Worm (Caenorhabditis elegans) whole organism, late embryonic: ENCODE results near the gene C27C12.4.
A peak's percentile ranks its signal among the peaks of the same experiment; 100 is the strongest.

Experiments used
- C08G9.2 ChIP-seq: sonication (generic microtip); optimal IDR thresholded peaks from 2 replicates; lab custom pipeline; 2016; ENCODE audit warnings: mild to moderate bottlenecking, missing genetic modification characterization, moderate library complexity, missing compliant biosample characterization
- F13H6.1 ChIP-seq: sonication (generic microtip); optimal IDR thresholded peaks from 2 replicates; lab custom pipeline; 2016; ENCODE audit warnings: missing genetic modification characterization, missing compliant biosample characterization
- K09A11.1 ChIP-seq: sonication (generic microtip); optimal IDR thresholded peaks from 2 replicates; lab custom pipeline; 2017; ENCODE audit warnings: antibody characterized with exemption, mild to moderate bottlenecking, missing genetic modification characterization, missing compliant biosample characterization; ENCODE audit not compliant: insufficient read depth
- Y22D7AL.16 ChIP-seq: sonication (generic microtip); optimal IDR thresholded peaks from 2 replicates; lab custom pipeline; 2016; ENCODE audit warnings: missing genetic modification characterization, missing compliant biosample characterization
- ahr-1 ChIP-seq: sonication (generic microtip); optimal IDR thresholded peaks from 2 replicates; lab custom pipeline; 2016; ENCODE audit warnings: missing genetic modification characterization, missing compliant biosample characterization
- ceh-14 ChIP-seq: sonication (generic microtip); optimal IDR thresholded peaks from 2 replicates; lab custom pipeline; 2016; ENCODE audit warnings: missing genotype, missing genetic modification characterization, missing compliant biosample characterization
- ceh-18 ChIP-seq: sonication (generic microtip); optimal IDR thresholded peaks from 2 replicates; lab custom pipeline; 2016; ENCODE audit warnings: missing genetic modification characterization, missing compliant biosample characterization
- ceh-19 ChIP-seq: fragments of 200-800 bp; sonication (Bioruptor generic); optimal IDR thresholded peaks from 2 replicates; lab custom pipeline; 2018; ENCODE audit warnings: mild to moderate bottlenecking, missing genetic modification characterization, missing compliant biosample characterization
- ceh-2 ChIP-seq: sonication (generic microtip); optimal IDR thresholded peaks from 2 replicates; lab custom pipeline; 2016; ENCODE audit warnings: missing genotype, missing genetic modification characterization, missing compliant biosample characterization
- ceh-24 ChIP-seq: sonication (generic microtip); optimal IDR thresholded peaks from 2 replicates; lab custom pipeline; 2016; ENCODE audit warnings: mild to moderate bottlenecking, missing genetic modification characterization, missing compliant biosample characterization
- ceh-31 ChIP-seq: sonication (generic microtip); optimal IDR thresholded peaks from 2 replicates; lab custom pipeline; 2016; ENCODE audit warnings: missing genetic modification characterization, missing compliant biosample characterization
- ceh-34 ChIP-seq: sonication (generic microtip); optimal IDR thresholded peaks from 2 replicates; lab custom pipeline; 2016; ENCODE audit warnings: mild to moderate bottlenecking, missing genetic modification characterization, missing compliant biosample characterization
- che-1 ChIP-seq: sonication (generic microtip); optimal IDR thresholded peaks from 2 replicates; lab custom pipeline; 2016; ENCODE audit warnings: mild to moderate bottlenecking, missing genetic modification characterization, missing compliant biosample characterization
- dmd-4 ChIP-seq: sonication (generic microtip); optimal IDR thresholded peaks from 2 replicates; lab custom pipeline; 2016; ENCODE audit warnings: borderline replicate concordance, missing genetic modification characterization, missing compliant biosample characterization
- dve-1 ChIP-seq: sonication (generic microtip); optimal IDR thresholded peaks from 2 replicates; lab custom pipeline; 2017; ENCODE audit warnings: antibody characterized with exemption, mild to moderate bottlenecking, missing genetic modification characterization, missing compliant biosample characterization
- elt-2 ChIP-seq: sonication (generic microtip); optimal IDR thresholded peaks from 2 replicates; lab custom pipeline; 2016; ENCODE audit warnings: missing genetic modification reagents, missing genetic modification characterization, missing compliant biosample characterization
- eyg-1 ChIP-seq: sonication (generic microtip); optimal IDR thresholded peaks from 2 replicates; lab custom pipeline; 2016; ENCODE audit warnings: missing genotype, missing genetic modification characterization, missing compliant biosample characterization
- fkh-10 ChIP-seq: fragments of 150-350 bp; optimal IDR thresholded peaks from 2 replicates; lab custom pipeline; 2014; ENCODE audit warnings: missing biosample characterization, missing genetic modification reagents, missing genetic modification characterization
- fkh-6 ChIP-seq: sonication (generic microtip); optimal IDR thresholded peaks from 2 replicates; lab custom pipeline; 2016; ENCODE audit warnings: missing genetic modification characterization, missing compliant biosample characterization
- hlh-30 ChIP-seq: sonication (generic microtip); optimal IDR thresholded peaks from 2 replicates; lab custom pipeline; 2017; ENCODE audit warnings: antibody characterized with exemption, missing genetic modification characterization, missing compliant biosample characterization; ENCODE audit not compliant: insufficient read depth
- hlh-6 ChIP-seq: sonication (generic microtip); optimal IDR thresholded peaks from 2 replicates; lab custom pipeline; 2016; ENCODE audit warnings: missing genotype, missing genetic modification characterization, missing compliant biosample characterization
- hlh-8 ChIP-seq: sonication (generic microtip); optimal IDR thresholded peaks from 2 replicates; lab custom pipeline; 2016; ENCODE audit warnings: missing genotype, missing genetic modification characterization, missing compliant biosample characterization
- lim-6 ChIP-seq: sonication (generic microtip); optimal IDR thresholded peaks from 2 replicates; lab custom pipeline; 2016; ENCODE audit warnings: missing genetic modification characterization, missing compliant biosample characterization
- nfya-1 ChIP-seq: sonication (generic microtip); optimal IDR thresholded peaks from 2 replicates; lab custom pipeline; 2017; ENCODE audit warnings: missing genetic modification characterization, mild to moderate bottlenecking, missing compliant biosample characterization, antibody characterized with exemption, moderate library complexity
- pag-3 ChIP-seq: sonication (generic microtip); optimal IDR thresholded peaks from 2 replicates; lab custom pipeline; 2016; ENCODE audit warnings: missing compliant biosample characterization, missing genetic modification characterization, borderline replicate concordance
- pha-2 ChIP-seq: sonication (generic microtip); optimal IDR thresholded peaks from 2 replicates; lab custom pipeline; 2017; ENCODE audit warnings: mild to moderate bottlenecking, missing genetic modification characterization, missing compliant biosample characterization
- pha-4 ChIP-seq: fragments of 150-350 bp; optimal IDR thresholded peaks from 2 replicates; lab custom pipeline; 2018; ENCODE audit warnings: missing biosample characterization, missing genetic modification reagents, missing genetic modification characterization
- pros-1 ChIP-seq: fragments of 150-350 bp; optimal IDR thresholded peaks from 2 replicates; lab custom pipeline; 2014; ENCODE audit warnings: missing biosample characterization, missing genetic modification reagents, missing genetic modification characterization
- ref-2 ChIP-seq: sonication (generic microtip); optimal IDR thresholded peaks from 2 replicates; lab custom pipeline; 2016; ENCODE audit warnings: missing genetic modification characterization, missing compliant biosample characterization
- rnt-1 ChIP-seq: sonication (generic microtip); optimal IDR thresholded peaks from 2 replicates; lab custom pipeline; 2016; ENCODE audit warnings: missing genetic modification characterization, missing compliant biosample characterization
- sdc-2 ChIP-seq: sonication (generic microtip); optimal IDR thresholded peaks from 2 replicates; lab custom pipeline; 2016; ENCODE audit warnings: missing genotype, missing genetic modification characterization, missing compliant biosample characterization
- sox-2 ChIP-seq: fragments of 200-800 bp; sonication (Bioruptor generic); IDR thresholded peaks from 2 replicates; pipeline ENCODE4 v1.3.6; 2022; ENCODE audit warnings: missing genetic modification reagents, missing genetic modification characterization, missing compliant biosample characterization
- syd-9 ChIP-seq: sonication (generic microtip); optimal IDR thresholded peaks from 2 replicates; lab custom pipeline; 2016; ENCODE audit warnings: mild to moderate bottlenecking, missing genetic modification characterization, moderate library complexity, missing compliant biosample characterization
- tbx-2 ChIP-seq: sonication (generic microtip); optimal IDR thresholded peaks from 2 replicates; lab custom pipeline; 2016; ENCODE audit warnings: missing genetic modification characterization, missing compliant biosample characterization
- tbx-7 ChIP-seq: sonication (generic microtip); optimal IDR thresholded peaks from 2 replicates; lab custom pipeline; 2016; ENCODE audit warnings: missing genotype, missing genetic modification characterization, missing compliant biosample characterization
- unc-3 ChIP-seq, 2 experiments: fragments of 200-800 bp in 1 of 2; sonication (Bioruptor generic) in 1 of 2; sonication (generic microtip) in 1 of 2; conservative IDR thresholded peaks in 1 of 2; optimal IDR thresholded peaks in 1 of 2; 2 replicates each; pipeline versions ENCODE4 v1.3.6 to Lab custom; 2016 to 2022; ENCODE audit warnings: missing compliant biosample characterization in 2 of 2, missing genetic modification characterization in 2 of 2, missing genetic modification reagents in 1 of 2
- unc-42 ChIP-seq: sonication (generic microtip); optimal IDR thresholded peaks from 2 replicates; lab custom pipeline; 2016; ENCODE audit warnings: missing genotype, missing genetic modification characterization, missing compliant biosample characterization
- unc-55 ChIP-seq: sonication (generic microtip); optimal IDR thresholded peaks from 2 replicates; lab custom pipeline; 2017; ENCODE audit warnings: missing biosample characterization, missing genetic modification reagents, missing genetic modification characterization
- ztf-16 ChIP-seq: sonication (generic microtip); optimal IDR thresholded peaks from 2 replicates; lab custom pipeline; 2017; ENCODE audit warnings: missing genetic modification characterization, missing compliant biosample characterization

Gene C27C12.4

DNA sequence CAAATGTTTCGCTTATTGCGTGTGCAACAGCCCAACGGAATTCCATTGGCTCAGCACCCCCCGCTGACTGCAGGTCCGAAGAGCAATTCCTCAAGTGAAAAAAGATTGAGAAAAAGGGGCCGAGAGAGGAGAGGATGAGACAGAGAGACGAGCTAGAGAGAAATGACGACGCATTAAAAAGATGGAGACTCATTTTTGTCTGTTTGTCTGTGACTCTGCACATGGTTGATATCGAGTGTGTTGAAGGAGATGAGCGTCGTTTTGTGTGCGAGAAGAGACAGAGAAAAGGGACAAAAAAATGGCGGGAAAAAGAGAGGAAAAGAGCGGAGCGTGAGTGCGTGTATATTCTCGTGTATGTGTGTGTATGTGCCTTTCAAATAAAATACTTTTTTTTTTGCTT lies 12.9 kb upstream of the C27C12.4 start:
- TF ChIP-seq eyg-1 (tag; lab: Kevin White, UChicago) (no peak), tbx-2 (tag; lab: Kevin White, UChicago) (peak; percentile 91), hlh-30 (peak; percentile 82), dve-1 (tag; lab: Kevin White, UChicago) (peak; percentile 67), syd-9 (tag; lab: Kevin White, UChicago) (peak; percentile 44), Y22D7AL.16 (tag; lab: Kevin White, UChicago) (no peak), sdc-2 (tag; lab: Kevin White, UChicago) (peak; percentile 79), fkh-10 (GFP tag; lab: Kevin White, UChicago) (no peak), ceh-31 (tag; lab: Kevin White, UChicago) (peak; percentile 91), dmd-4 (tag; lab: Kevin White, UChicago) (peak; percentile 29), rnt-1 (peak; percentile 74), ceh-14 (peak; percentile 76), ceh-18 (tag; lab: Kevin White, UChicago) (peak; percentile 95), hlh-8 (tag; lab: Kevin White, UChicago) (peak; percentile 43), unc-3 (GFP tag; conservative IDR thresholded peaks at IDR 0.05; lab: Robert Waterston, UW) (no peak), unc-3 (tag; optimal IDR thresholded peaks at IDR 0.05; lab: Kevin White, UChicago) (peak; percentile 14), unc-42 (tag; lab: Kevin White, UChicago) (peak; percentile 93), elt-2 (peak; percentile 64), fkh-6 (tag; lab: Kevin White, UChicago) (peak; percentile 21), nfya-1 (peak; percentile 90), pros-1 (tag; lab: Kevin White, UChicago) (peak; percentile 52), ref-2 (tag; lab: Kevin White, UChicago) (peak; percentile 68), C08G9.2 (peak; percentile 46), K09A11.1 (tag; lab: Kevin White, UChicago) (no peak), lim-6 (tag; lab: Kevin White, UChicago) (peak; percentile 41), pag-3 (tag; lab: Kevin White, UChicago) (peak; percentile 58), ztf-16 (tag; lab: Kevin White, UChicago) (no peak), sox-2 (no peak), ceh-34 (peak; percentile 56), ceh-24 (tag; lab: Kevin White, UChicago) (no peak), pha-2 (tag; lab: Kevin White, UChicago) (peak; percentile 46), ahr-1 (no peak), unc-55 (GFP tag; lab: Kevin White, UChicago) (peak; percentile 41), F13H6.1 (tag; lab: Kevin White, UChicago) (peak; percentile 14), ceh-2 (peak; percentile 23), ceh-19 (GFP tag; lab: Kevin White, UChicago) (peak; percentile 35)

ce11 chrX:14842846-14843369 lies 11.0 kb upstream of the C27C12.4 start:
- TF ChIP-seq che-1 (tag; lab: Kevin White, UChicago) (no peak), unc-3 (GFP tag; conservative IDR thresholded peaks at IDR 0.05; lab: Robert Waterston, UW) (no peak), unc-3 (tag; optimal IDR thresholded peaks at IDR 0.05; lab: Kevin White, UChicago) (no peak), pha-4 (tag; lab: Kevin White, UChicago) (no peak), hlh-6 (tag; lab: Kevin White, UChicago) (no peak), tbx-2 (tag; lab: Kevin White, UChicago) (no peak), ceh-24 (tag; lab: Kevin White, UChicago) (no peak), nfya-1 (no peak), unc-42 (tag; lab: Kevin White, UChicago) (no peak), eyg-1 (tag; lab: Kevin White, UChicago) (no peak), fkh-6 (tag; lab: Kevin White, UChicago) (no peak), dve-1 (tag; lab: Kevin White, UChicago) (no peak), tbx-7 (tag; lab: Kevin White, UChicago) (no peak)
